Fruit fly (Drosophila melanogaster): Measurements from ENCODE around the gene dop.

Gene dop

DNA sequence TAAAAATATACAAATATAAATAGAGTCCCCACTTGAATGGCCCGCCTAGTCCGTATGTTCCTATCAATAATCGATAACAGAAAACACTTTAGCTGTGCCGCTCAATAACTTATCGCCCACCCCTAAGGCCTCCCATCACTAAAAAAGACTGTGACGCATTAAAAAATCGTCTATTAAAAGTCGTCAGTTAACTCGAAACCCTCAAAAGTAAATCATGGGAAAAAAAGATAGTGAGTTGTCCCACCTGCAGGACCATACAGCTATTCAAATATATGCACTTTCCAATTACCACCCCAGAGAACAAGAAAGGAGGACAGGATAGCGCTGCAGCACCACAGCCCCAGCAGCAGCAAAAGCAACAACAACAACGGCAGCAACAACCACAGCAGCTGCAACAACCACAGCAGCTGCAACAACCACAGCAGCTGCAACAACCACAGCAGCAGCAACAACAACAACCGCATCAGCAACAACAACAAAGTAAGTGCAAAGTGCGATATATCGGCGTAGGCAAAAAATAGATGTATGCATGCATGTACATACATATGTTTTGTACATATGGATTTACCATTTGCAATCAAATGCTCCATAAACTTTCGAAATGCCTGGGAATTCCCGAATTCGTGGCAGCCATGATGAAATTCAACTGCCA is 11.7 kb upstream of the dop start, which contains the start of gene AGO2 (continued):
- TF ChIP-seq CG14860 (GFP tag; IDR thresholded peaks at IDR 0.05; ENCODE audit: partially characterized antibody) = peak; percentile 59; the same call in 2 of the 3 replicates
- no peak for TF ChIP-seq CG11093 (GFP tag; IDR thresholded peaks at IDR 0.05)
- TF ChIP-seq CG13296 (GFP tag; optimal IDR thresholded peaks at IDR 0.05) = peak; percentile 28
- TF ChIP-seq prd (optimal IDR thresholded peaks at IDR 0.05) = no peak
- TF ChIP-seq prd (GFP tag; IDR thresholded peaks at IDR 0.05) = 0 out of 3 replicates have a peak, but pooled peaks have one; percentile 14
- peak; percentile 75 for TF ChIP-seq tna (GFP tag; IDR thresholded peaks at IDR 0.05; ENCODE audit: partially characterized antibody)
- no peak for TF ChIP-seq zfh1 (GFP tag; IDR thresholded peaks at IDR 0.05)
- TF ChIP-seq Jarid2 (GFP tag; optimal IDR thresholded peaks at IDR 0.05) = peak; percentile 38
- peak; percentile 91 for TF ChIP-seq kay (GFP tag; optimal IDR thresholded peaks at IDR 0.05)
- TF ChIP-seq odd (GFP tag; optimal IDR thresholded peaks at IDR 0.05) = peak; percentile 20
- no peak for TF ChIP-seq jing (GFP tag; optimal IDR thresholded peaks at IDR 0.05)
- TF ChIP-seq Fer2 (tag; optimal IDR thresholded peaks at IDR 0.05) = no peak
- peak; percentile 100 for TF ChIP-seq CG4360 (GFP tag; IDR thresholded peaks at IDR 0.05)
- TF ChIP-seq klu (GFP tag; IDR thresholded peaks at IDR 0.05) = no peak
- no peak for TF ChIP-seq Optix (GFP tag; IDR thresholded peaks at IDR 0.05)
- peak; percentile 50 for TF ChIP-seq her (GFP tag; optimal IDR thresholded peaks at IDR 0.05)
- TF ChIP-seq CG10654 (GFP tag; optimal IDR thresholded peaks at IDR 0.05) = no peak
- no peak for TF ChIP-seq abd-A (tag; optimal IDR thresholded peaks at IDR 0.05)
- TF ChIP-seq Hr39 (optimal IDR thresholded peaks at IDR 0.05) = no peak
- no peak for TF ChIP-seq CG4328 (GFP tag; optimal IDR thresholded peaks at IDR 0.05)
- TF ChIP-seq ara (GFP tag; IDR thresholded peaks at IDR 0.05) = no peak
- TF ChIP-seq phol (tag; optimal IDR thresholded peaks at IDR 0.05) = peak; percentile 90
- no peak for TF ChIP-seq Gug (GFP tag; IDR thresholded peaks at IDR 0.05)
- no peak for TF ChIP-seq fru (optimal IDR thresholded peaks at IDR 0.05)
- peak; percentile 100 for TF ChIP-seq nom (GFP tag; optimal IDR thresholded peaks at IDR 0.05)
- TF ChIP-seq CrebB (tag; optimal IDR thresholded peaks at IDR 0.05) = peak; percentile 30
- TF ChIP-seq Elba2 (GFP tag; optimal IDR thresholded peaks at IDR 0.05) = no peak
- peak; percentile 69; the same call in 2 of the 3 replicates for TF ChIP-seq zen2 (GFP tag; IDR thresholded peaks at IDR 0.05; ENCODE audit: partially characterized antibody)
- no peak for TF ChIP-seq CG3407 (GFP tag; optimal IDR thresholded peaks at IDR 0.05)
- TF ChIP-seq CG11695 (GFP tag; IDR thresholded peaks at IDR 0.05) = no peak
- TF ChIP-seq ranshi (GFP tag; IDR thresholded peaks at IDR 0.05) = no peak
- TF ChIP-seq shn (GFP tag; optimal IDR thresholded peaks at IDR 0.05) = peak; percentile 1
- no peak for TF ChIP-seq dmrt99B (tag; optimal IDR thresholded peaks at IDR 0.05)
- peak; percentile 8 for TF ChIP-seq CG13424 (tag; optimal IDR thresholded peaks at IDR 0.05)
- TF ChIP-seq Sin3A (optimal IDR thresholded peaks at IDR 0.05) = peak; percentile 59
- no peak for TF ChIP-seq chn (GFP tag; optimal IDR thresholded peaks at IDR 0.05)
- no peak for TF ChIP-seq disco-r (GFP tag; optimal IDR thresholded peaks at IDR 0.05)
- TF ChIP-seq CTCF (GFP tag; optimal IDR thresholded peaks at IDR 0.05) = peak; percentile 61
- no peak for TF ChIP-seq Ptx1 (GFP tag; IDR thresholded peaks at IDR 0.05)
- no peak for TF ChIP-seq CG18764 (GFP tag; optimal IDR thresholded peaks at IDR 0.05)
- peak; percentile 3 for TF ChIP-seq CG1603 (tag; optimal IDR thresholded peaks at IDR 0.05)
- TF ChIP-seq CG12744 (GFP tag; optimal IDR thresholded peaks at IDR 0.05) = no peak
- TF ChIP-seq Pdp1 (GFP tag; optimal IDR thresholded peaks at IDR 0.05) = peak in 1 of 2 experiments; percentile 44
- TF ChIP-seq CG10274 (GFP tag; optimal IDR thresholded peaks at IDR 0.05) = no peak
- peak; percentile 62 for TF ChIP-seq CG17829 (tag; optimal IDR thresholded peaks at IDR 0.05)
- TF ChIP-seq Nf-YA (GFP tag; IDR thresholded peaks at IDR 0.05) = no peak
- no peak for TF ChIP-seq CG9727 (GFP tag; optimal IDR thresholded peaks at IDR 0.05)
- no peak for TF ChIP-seq luna (GFP tag; optimal IDR thresholded peaks at IDR 0.05)
- TF ChIP-seq nau (GFP tag; optimal IDR thresholded peaks at IDR 0.05) = peak; percentile 46
- no peak for TF ChIP-seq CG2129 (GFP tag; IDR thresholded peaks at IDR 0.05; ENCODE audit: partially characterized antibody)
- no peak for TF ChIP-seq h (optimal IDR thresholded peaks at IDR 0.05)
- TF ChIP-seq fu2 (GFP tag; optimal IDR thresholded peaks at IDR 0.05) = peak; percentile 29

Data from whole organism, embryonic.